Worm (Caenorhabditis elegans): Measurements from ENCODE around the gene F36G9.15.

The F36G9.15 gene

DNA sequence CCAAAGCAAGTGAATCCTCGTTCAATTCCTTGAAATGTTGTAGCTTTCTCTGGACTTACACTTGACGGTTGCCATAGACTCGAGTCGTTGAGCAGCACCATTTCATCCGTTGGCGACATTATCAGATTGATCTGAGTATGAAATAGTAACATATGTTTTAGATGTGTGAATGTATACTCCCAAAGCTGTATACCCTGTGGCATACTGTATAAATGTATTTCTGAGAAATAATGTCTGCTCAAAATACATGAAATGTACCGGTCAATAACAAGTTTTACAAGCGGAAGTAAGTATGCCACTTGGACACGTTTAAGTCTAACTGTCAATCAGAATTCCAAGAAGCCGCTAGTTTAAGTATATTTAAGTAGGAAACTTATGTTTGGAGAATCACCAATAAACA is 21.6 kb upstream of the F36G9.15 start, which contains the start of gene str-233:
Gene str-233, minus strand, starts transcription at position 101 of the 400 bp plus-strand sequence.
- TF ChIP-seq lsl-1 (GFP tag; optimal IDR thresholded peaks at IDR 0.05), result no peak
- no peak for TF ChIP-seq B0019.2 (GFP tag; conservative IDR thresholded peaks at IDR 0.05)
- TF ChIP-seq ztf-28 (GFP tag; IDR thresholded peaks at IDR 0.05), result no peak
- no peak for TF ChIP-seq akir-1 (GFP tag; optimal IDR thresholded peaks at IDR 0.05)
- TF ChIP-seq ztf-26 (tag; optimal IDR thresholded peaks at IDR 0.05), result no peak
- no peak for TF ChIP-seq ztf-3 (GFP tag; optimal IDR thresholded peaks at IDR 0.05)
- no peak for TF ChIP-seq egrh-3 (GFP tag; IDR thresholded peaks at IDR 0.05)
- TF ChIP-seq nhr-120 (GFP tag; IDR thresholded peaks at IDR 0.05), result no peak
- TF ChIP-seq F23B12.7 (tag; optimal IDR thresholded peaks at IDR 0.05; ENCODE audit: insufficient read depth), result no peak
- TF ChIP-seq aptf-2 (GFP tag; conservative IDR thresholded peaks at IDR 0.05), result no peak
- no peak for TF ChIP-seq madf-6 (GFP tag; IDR thresholded peaks at IDR 0.05)
- TF ChIP-seq let-607 (tag; optimal IDR thresholded peaks at IDR 0.05), result no peak
- TF ChIP-seq madf-8 (GFP tag; conservative IDR thresholded peaks at IDR 0.05), result no peak

DNA sequence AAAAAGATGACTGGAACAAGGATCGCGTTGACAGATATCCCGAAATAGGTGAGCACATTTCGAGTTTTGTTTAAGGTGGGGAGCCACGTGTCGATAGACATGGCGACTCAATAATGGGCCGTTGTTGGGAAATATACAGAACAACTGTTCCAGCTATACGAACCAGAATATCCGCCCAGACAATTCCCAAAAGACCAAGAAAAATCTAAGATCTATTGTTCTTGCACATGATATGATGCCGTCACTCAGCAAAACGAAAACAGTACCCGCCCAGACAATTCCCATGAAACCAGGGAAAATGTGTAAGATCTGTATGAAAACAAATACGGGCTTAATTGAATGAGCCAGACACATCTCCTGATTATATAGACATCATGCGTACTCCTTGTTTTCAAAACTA is 19.5 kb upstream of the F36G9.15 start, which contains the start of gene str-231:
Gene str-231, minus strand, starts transcription at position 101 of the 400 bp plus-strand sequence.
- no peak for TF ChIP-seq rcor-1 (GFP tag; IDR thresholded peaks at IDR 0.05)
- no peak for TF ChIP-seq hlh-12 (tag; optimal IDR thresholded peaks at IDR 0.05)
- no peak for TF ChIP-seq F22D6.2 (tag; optimal IDR thresholded peaks at IDR 0.05)
- no peak for TF ChIP-seq snpc-1.1 (tag; optimal IDR thresholded peaks at IDR 0.05; ENCODE audit: insufficient read depth)
- TF ChIP-seq aptf-3 (GFP tag; IDR thresholded peaks at IDR 0.05), result no peak
- TF ChIP-seq bed-1 (GFP tag; IDR thresholded peaks at IDR 0.05), result no peak
- TF ChIP-seq ztf-6 (GFP tag; IDR thresholded peaks at IDR 0.05), result no peak
- no peak for TF ChIP-seq hlh-26 (GFP tag; conservative IDR thresholded peaks at IDR 0.05)
- no peak for TF ChIP-seq egrh-3 (GFP tag; IDR thresholded peaks at IDR 0.05)
- TF ChIP-seq rec-8 (tag; optimal IDR thresholded peaks at IDR 0.05), result no peak
- no peak for TF ChIP-seq B0035.1 (tag; optimal IDR thresholded peaks at IDR 0.05)
- TF ChIP-seq ceh-100 (GFP tag; IDR thresholded peaks at IDR 0.05), result no peak
- no peak for TF ChIP-seq egl-18 (GFP tag; IDR thresholded peaks at IDR 0.05)
- TF ChIP-seq D2030.7 (GFP tag; IDR thresholded peaks at IDR 0.05), result no peak
- no peak for TF ChIP-seq attf-3 (GFP tag; conservative IDR thresholded peaks at IDR 0.05)
- no peak for TF ChIP-seq F57A8.1 (GFP tag; optimal IDR thresholded peaks at IDR 0.05)
- TF ChIP-seq F52B5.7 (tag; optimal IDR thresholded peaks at IDR 0.05), result no peak
- no peak for TF ChIP-seq snpc-4 (GFP tag; optimal IDR thresholded peaks at IDR 0.05)
- no peak for TF ChIP-seq snpc-4 (tag; optimal IDR thresholded peaks at IDR 0.05)
- TF ChIP-seq C17E4.6 (GFP tag; IDR thresholded peaks at IDR 0.05), result no peak
- no peak for TF ChIP-seq snpc-3.4 (tag; optimal IDR thresholded peaks at IDR 0.05)

DNA sequence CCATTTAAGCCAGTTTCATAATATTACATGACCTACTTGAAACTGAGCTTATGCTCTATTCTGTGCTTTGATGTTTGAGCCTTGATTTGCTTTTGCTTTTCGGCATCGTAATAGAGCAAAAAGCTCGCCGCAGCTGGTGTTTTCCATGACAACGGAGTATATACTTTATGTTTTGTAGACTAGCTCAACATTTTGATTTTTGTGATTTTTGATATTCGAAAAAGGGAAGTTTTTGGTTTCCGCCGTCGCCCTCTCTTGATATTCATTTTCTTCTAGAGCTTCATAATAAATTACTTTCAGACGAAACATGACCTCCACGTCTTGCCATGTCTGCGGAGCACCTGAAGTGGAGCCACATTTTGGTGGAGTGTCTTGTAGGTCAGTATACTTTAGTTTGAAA is 14.3 kb upstream of the F36G9.15 start, which contains the start of gene nhr-63:
Gene nhr-63, plus strand, starts transcription at position 301 of the 400 bp plus-strand sequence.
- no peak for TF ChIP-seq xnd-1 (tag; optimal IDR thresholded peaks at IDR 0.05)

DNA sequence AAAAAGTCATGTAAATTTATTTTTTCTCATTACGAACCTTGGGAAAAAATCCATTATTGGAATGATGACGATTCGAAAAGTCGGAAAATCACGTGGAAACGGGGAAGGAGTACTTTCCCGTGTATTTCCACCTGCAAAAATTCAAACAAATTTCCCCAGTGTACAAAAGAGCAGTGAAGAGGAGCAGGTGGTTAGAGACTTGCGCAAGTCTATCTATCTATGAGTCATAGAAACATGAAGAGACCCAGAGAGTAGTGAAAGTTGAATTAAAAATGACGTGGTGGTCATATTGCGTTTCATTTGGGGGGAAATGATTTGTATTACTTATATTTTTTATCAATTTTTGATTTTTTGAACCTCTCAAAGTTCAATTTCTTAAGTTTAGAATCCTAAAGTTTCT is 12.5 kb upstream of the F36G9.15 start, which contains the start of gene nhr-50:
Gene nhr-50, minus strand, starts transcription at position 199 of the 400 bp plus-strand sequence.
- TF ChIP-seq dox-1 (GFP tag; IDR thresholded peaks at IDR 0.05) (peak; percentile 50; the same call in 1 of the 2 replicates), nfyb-1 (GFP tag; IDR thresholded peaks at IDR 0.05) (peak; percentile 34; the same call in 1 of the 2 replicates), atf-7 (tag; optimal IDR thresholded peaks at IDR 0.05) (peak; percentile 77), attf-5 (GFP tag; optimal IDR thresholded peaks at IDR 0.05) (peak; percentile 20), hmg-1.2 (GFP tag; IDR thresholded peaks at IDR 0.05) (peak; percentile 58; the same call in 1 of the 2 replicates), athp-1 (tag; optimal IDR thresholded peaks at IDR 0.05) (no peak), nhr-80 (tag; optimal IDR thresholded peaks at IDR 0.05) (peak; percentile 78), fkh-3 (tag; optimal IDR thresholded peaks at IDR 0.05) (no peak)
